Worm (Caenorhabditis elegans) whole organism, mixed stage, embryonic: ENCODE results near the gene K02D10.3.

Source experiments
- M03D4.4 ChIP-seq: sonication (generic microtip); optimal IDR thresholded peaks from 2 replicates; lab custom pipeline; 2017; ENCODE audit warnings: mild to moderate bottlenecking, missing genetic modification characterization, missing compliant biosample characterization
- bed-3 ChIP-seq: fragments of 200-800 bp; sonication (Bioruptor generic); optimal IDR thresholded peaks from 3 replicates; lab custom pipeline; 2018; ENCODE audit warnings: mild to moderate bottlenecking, missing genetic modification characterization, moderate library complexity, missing compliant biosample characterization
- blmp-1 ChIP-seq: fragments of 150-350 bp; optimal IDR thresholded peaks from 2 replicates; lab custom pipeline; 2014; ENCODE audit warnings: missing biosample characterization, missing genetic modification characterization
- ceh-39 ChIP-seq: fragments of 150-350 bp; optimal IDR thresholded peaks from 2 replicates; lab custom pipeline; 2014; ENCODE audit warnings: missing biosample characterization, missing genetic modification characterization
- ceh-43 ChIP-seq: fragments of 200-800 bp; sonication (Bioruptor generic); optimal IDR thresholded peaks from 2 replicates; lab custom pipeline; 2018; ENCODE audit warnings: mild to moderate bottlenecking, missing genetic modification characterization, moderate library complexity, missing compliant biosample characterization
- ces-1 ChIP-seq: fragments of 150-350 bp; optimal IDR thresholded peaks from 2 replicates; lab custom pipeline; 2014; ENCODE audit warnings: missing biosample characterization, missing genetic modification reagents, missing genetic modification characterization
- cnd-1 ChIP-seq: fragments of 200-800 bp; sonication (Bioruptor generic); optimal IDR thresholded peaks from 2 replicates; lab custom pipeline; 2018; ENCODE audit warnings: mild to moderate bottlenecking, missing genetic modification characterization, missing compliant biosample characterization
- drap-1 ChIP-seq: fragments of 200-800 bp; sonication (Bioruptor generic); optimal IDR thresholded peaks from 3 replicates; lab custom pipeline; 2018; ENCODE audit warnings: mild to moderate bottlenecking, missing genetic modification characterization, missing compliant biosample characterization
- elt-1 ChIP-seq: sonication (generic microtip); optimal IDR thresholded peaks from 2 replicates; lab custom pipeline; 2017; ENCODE audit warnings: missing genetic modification characterization, mild to moderate bottlenecking, missing compliant biosample characterization, antibody characterized with exemption, moderate library complexity, borderline replicate concordance; ENCODE audit not compliant: insufficient read depth
- elt-3 ChIP-seq: fragments of 150-350 bp; optimal IDR thresholded peaks from 2 replicates; lab custom pipeline; 2014; ENCODE audit warnings: missing biosample characterization, missing genetic modification characterization
- flh-1 ChIP-seq: fragments of 200-800 bp; sonication (Bioruptor generic); optimal IDR thresholded peaks from 2 replicates; lab custom pipeline; 2018; ENCODE audit warnings: mild to moderate bottlenecking, missing genetic modification characterization, moderate library complexity, missing compliant biosample characterization
- ham-2 ChIP-seq: fragments of 200-800 bp; sonication (Bioruptor generic); optimal IDR thresholded peaks from 2 replicates; lab custom pipeline; 2018; ENCODE audit warnings: mild to moderate bottlenecking, missing genetic modification characterization, missing compliant biosample characterization
- hlh-1 ChIP-seq: fragments of 150-350 bp; optimal IDR thresholded peaks from 2 replicates; lab custom pipeline; 2014; ENCODE audit warnings: missing biosample characterization, missing genetic modification reagents, missing genetic modification characterization
- lsy-2 ChIP-seq: fragments of 150-350 bp; optimal IDR thresholded peaks from 2 replicates; lab custom pipeline; 2014; ENCODE audit warnings: missing biosample characterization, missing genetic modification characterization
- mab-5 ChIP-seq: fragments of 150-350 bp; optimal IDR thresholded peaks from 2 replicates; lab custom pipeline; 2014; ENCODE audit warnings: missing biosample characterization, missing genetic modification characterization
- mep-1 ChIP-seq: fragments of 150-350 bp; optimal IDR thresholded peaks from 2 replicates; lab custom pipeline; 2017; ENCODE audit warnings: missing biosample characterization, missing genetic modification reagents, missing genetic modification characterization, inconsistent platforms
- mls-2 ChIP-seq: sonication (generic microtip); optimal IDR thresholded peaks from 2 replicates; lab custom pipeline; 2016; ENCODE audit warnings: mild to moderate bottlenecking, missing genetic modification characterization, moderate library complexity, missing compliant biosample characterization
- nhr-12 ChIP-seq: fragments of 150-350 bp; optimal IDR thresholded peaks from 2 replicates; lab custom pipeline; 2014; ENCODE audit warnings: missing biosample characterization, missing genetic modification characterization
- nhr-2 ChIP-seq: fragments of 150-350 bp; optimal IDR thresholded peaks from 2 replicates; lab custom pipeline; 2014; ENCODE audit warnings: missing biosample characterization, missing genetic modification characterization
- nhr-237 ChIP-seq: fragments of 150-350 bp; optimal IDR thresholded peaks from 2 replicates; lab custom pipeline; 2014; ENCODE audit warnings: missing biosample characterization, missing genetic modification characterization
- nhr-28 ChIP-seq: fragments of 150-350 bp; optimal IDR thresholded peaks from 2 replicates; lab custom pipeline; 2014; ENCODE audit warnings: missing biosample characterization, missing genetic modification characterization
- nhr-76 ChIP-seq: sonication (generic microtip); optimal IDR thresholded peaks from 2 replicates; lab custom pipeline; 2017; ENCODE audit warnings: missing biosample characterization, missing genetic modification characterization
- sem-2 ChIP-seq: fragments of 200-800 bp; sonication (Bioruptor generic); optimal IDR thresholded peaks from 2 replicates; lab custom pipeline; 2018; ENCODE audit warnings: mild to moderate bottlenecking, missing genetic modification characterization, missing compliant biosample characterization
- snpc-4 ChIP-seq: fragments of 150-350 bp; optimal IDR thresholded peaks from 2 replicates; lab custom pipeline; 2014; ENCODE audit warnings: missing biosample characterization, missing genetic modification characterization
- sptf-1 ChIP-seq: sonication (generic microtip); optimal IDR thresholded peaks from 2 replicates; lab custom pipeline; 2017; ENCODE audit warnings: mild to moderate bottlenecking, missing genetic modification characterization, moderate library complexity, missing compliant biosample characterization
- tbx-8 ChIP-seq: fragments of 200-800 bp; sonication (Bioruptor generic); optimal IDR thresholded peaks from 2 replicates; lab custom pipeline; 2018; ENCODE audit warnings: mild to moderate bottlenecking, missing genetic modification characterization, moderate library complexity, missing compliant biosample characterization
- unc-120 ChIP-seq: sonication (generic microtip); optimal IDR thresholded peaks from 2 replicates; lab custom pipeline; 2017; ENCODE audit warnings: missing genetic modification characterization, missing compliant biosample characterization; ENCODE audit not compliant: poor library complexity, severe bottlenecking
- unc-39 ChIP-seq: fragments of 150-350 bp; optimal IDR thresholded peaks from 2 replicates; lab custom pipeline; 2014; ENCODE audit warnings: missing biosample characterization, missing genetic modification characterization
- ztf-11 ChIP-seq: fragments of 150-350 bp; optimal IDR thresholded peaks from 2 replicates; lab custom pipeline; 2014; ENCODE audit warnings: missing biosample characterization, missing genetic modification characterization

Gene K02D10.3

DNA sequence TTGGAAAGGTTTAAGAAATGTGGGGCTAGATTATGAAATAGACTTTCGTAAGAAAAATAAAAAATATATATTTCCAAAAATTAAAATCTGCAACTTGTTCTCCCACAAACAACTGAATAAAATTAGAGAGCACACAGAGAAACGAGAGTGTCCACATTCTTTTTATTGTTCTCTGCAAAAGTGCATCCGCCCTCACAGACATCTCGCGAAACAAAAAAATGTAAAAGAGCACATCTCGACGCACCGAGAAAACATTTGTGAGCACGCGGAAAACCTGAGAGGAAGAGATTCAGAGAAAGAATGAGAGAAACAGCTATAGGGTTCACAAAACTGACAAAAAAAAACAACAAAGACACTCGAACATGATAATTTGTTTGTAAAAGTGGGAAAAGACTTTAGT, 10.3 kb upstream of the K02D10.3 start:
- peak; percentile 19 for TF ChIP-seq hlh-1 (tag; lab: Kevin White, UChicago)
- TF ChIP-seq ceh-39 (tag; lab: Kevin White, UChicago), result no peak

DNA sequence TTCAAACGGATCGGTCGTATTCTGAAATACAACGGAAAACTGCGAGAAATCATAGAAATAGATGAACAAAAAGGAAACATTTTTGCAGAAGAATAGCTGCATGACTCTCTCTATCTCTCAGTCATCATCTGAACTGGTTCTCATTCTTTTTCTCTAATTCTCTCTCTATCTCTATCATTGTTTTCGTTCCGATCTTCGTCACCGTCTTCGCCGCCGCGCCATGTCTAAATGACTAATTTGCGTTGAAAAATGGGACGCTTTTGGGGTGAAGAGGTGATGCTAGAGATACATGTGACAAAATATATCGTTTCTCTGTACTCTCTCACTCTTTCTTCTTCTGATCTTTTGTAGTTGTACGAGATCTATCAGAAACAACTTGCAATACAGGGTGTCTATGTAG, 8.7 kb upstream of the K02D10.3 start:
- TF ChIP-seq nhr-76 (tag; lab: Kevin White, UChicago) (no peak), ham-2 (GFP tag; lab: Kevin White, UChicago) (no peak), nhr-28 (no peak), ceh-39 (tag; lab: Kevin White, UChicago) (no peak), sem-2 (GFP tag; lab: Kevin White, UChicago) (no peak), ztf-11 (tag; lab: Kevin White, UChicago) (no peak)

DNA sequence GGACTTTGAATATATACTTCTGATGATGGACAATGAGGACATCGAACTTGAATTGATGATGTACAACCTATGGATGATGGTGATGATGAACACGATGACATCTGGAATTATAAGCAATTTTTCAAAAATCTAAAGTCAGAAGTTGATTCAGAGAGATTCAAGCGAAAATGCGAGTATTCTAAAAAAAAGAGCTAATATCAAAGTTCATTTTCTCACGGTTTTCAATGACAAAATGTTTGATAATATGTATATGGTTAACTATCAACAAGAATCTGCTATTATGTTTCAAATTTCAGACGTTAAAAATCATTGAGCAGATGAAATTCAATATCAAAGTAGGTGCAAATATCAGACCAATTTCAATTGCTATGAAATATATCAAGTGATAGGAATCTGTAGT, 8.2 kb upstream of the K02D10.3 start, which contains the start of gene K02D10.4:
K02D10.4 (minus strand) TSS at position 101 of the 400 bp plus-strand sequence.
- TF ChIP-seq mls-2 (tag; lab: Kevin White, UChicago) (no peak), nhr-12 (tag; lab: Kevin White, UChicago) (no peak), bed-3 (GFP tag; lab: Kevin White, UChicago) (no peak), cnd-1 (tag; lab: Kevin White, UChicago) (no peak), ceh-39 (tag; lab: Kevin White, UChicago) (no peak), unc-120 (tag; lab: Kevin White, UChicago) (no peak), flh-1 (no peak), lsy-2 (tag; lab: Kevin White, UChicago) (no peak), ceh-43 (no peak), M03D4.4 (tag; lab: Kevin White, UChicago) (no peak), mab-5 (no peak), unc-39 (tag; lab: Kevin White, UChicago) (no peak), mep-1 (no peak), tbx-8 (no peak)
- TF ChIP-seq, all 35 proteins: peak for 0

DNA sequence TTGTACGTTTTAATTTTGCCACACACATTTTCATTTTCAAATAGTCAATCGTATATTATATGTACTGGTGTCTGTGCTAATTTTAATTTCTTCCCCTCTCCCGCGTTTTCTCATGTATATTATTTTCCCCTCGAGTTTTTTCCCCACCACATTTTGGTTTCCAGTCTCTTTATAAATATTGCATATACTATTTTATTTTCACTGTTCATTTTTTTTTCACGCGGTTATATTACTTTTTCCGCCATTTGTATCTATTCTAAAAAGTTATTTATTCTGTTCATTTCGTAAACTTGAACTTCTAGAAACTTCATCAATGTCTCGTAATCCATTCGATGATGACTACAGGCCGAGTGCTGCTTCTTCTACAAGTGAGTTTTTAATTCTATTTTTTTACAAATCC, 4.2 kb upstream of the K02D10.3 start, which contains the start of gene snap-29:
snap-29 (plus strand) TSS at position 301 of the 400 bp plus-strand sequence.
- TF ChIP-seq unc-120 (tag; lab: Kevin White, UChicago) (no peak), mls-2 (tag; lab: Kevin White, UChicago) (no peak)

ce11 chrIII:8773375-8773774, 1.6 kb upstream of the K02D10.3 start:
- TF ChIP-seq mab-5 (no peak), snpc-4 (tag; lab: Kevin White, UChicago) (no peak), unc-120 (tag; lab: Kevin White, UChicago) (no peak), sem-2 (GFP tag; lab: Kevin White, UChicago) (no peak), tbx-8 (no peak), cnd-1 (tag; lab: Kevin White, UChicago) (no peak), sptf-1 (tag; lab: Kevin White, UChicago) (no peak), ces-1 (GFP tag; lab: Kevin White, UChicago) (no peak), drap-1 (GFP tag; lab: Kevin White, UChicago) (no peak), nhr-12 (tag; lab: Kevin White, UChicago) (no peak), ceh-39 (tag; lab: Kevin White, UChicago) (no peak), lsy-2 (tag; lab: Kevin White, UChicago) (no peak)

- TF ChIP-seq unc-39 (tag; lab: Kevin White, UChicago) (no peak), mep-1 (no peak), blmp-1 (tag; lab: Kevin White, UChicago) (peak; percentile 21), ceh-43 (no peak)
Observed at ce11 chrIII:8772428-8773027, 777 bp upstream of the K02D10.3 start.

DNA sequence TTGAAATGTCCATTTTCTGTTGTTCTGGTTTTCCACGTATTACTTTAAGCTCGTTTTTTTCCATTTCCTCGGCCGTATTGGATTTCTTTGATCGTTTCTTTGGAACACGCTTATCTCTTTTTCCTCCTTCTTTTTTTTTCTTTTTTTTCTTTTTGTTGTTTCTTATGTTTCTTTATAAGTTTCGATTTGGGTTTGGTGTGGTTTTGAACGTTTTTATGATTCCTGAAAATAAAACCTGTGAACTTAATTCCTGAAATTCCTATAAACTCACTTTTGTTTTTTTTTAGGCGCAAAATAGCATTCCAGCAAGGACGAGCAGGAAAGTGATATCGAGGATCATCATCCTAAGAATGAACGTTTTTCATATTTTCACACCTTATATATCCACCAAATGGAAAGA, 589 bp downstream of the K02D10.3 start, which contains the start of gene K02D10.2:
K02D10.2 (minus strand) TSS at position 101 of the 400 bp plus-strand sequence.
- no peak for TF ChIP-seq bed-3 (GFP tag; lab: Kevin White, UChicago)
- no peak for TF ChIP-seq flh-1
- no peak for TF ChIP-seq nhr-237 (tag; lab: Kevin White, UChicago)
- TF ChIP-seq sem-2 (GFP tag; lab: Kevin White, UChicago), result no peak
- TF ChIP-seq ces-1 (GFP tag; lab: Kevin White, UChicago), result no peak
- no peak for TF ChIP-seq nhr-28
- no peak for TF ChIP-seq sptf-1 (tag; lab: Kevin White, UChicago)
- no peak for TF ChIP-seq mab-5
- TF ChIP-seq mep-1, result no peak
- no peak for TF ChIP-seq nhr-2
- no peak for TF ChIP-seq blmp-1 (tag; lab: Kevin White, UChicago)
- TF ChIP-seq unc-120 (tag; lab: Kevin White, UChicago), result no peak
- no peak for TF ChIP-seq elt-1 (tag; lab: Kevin White, UChicago)
- no peak for TF ChIP-seq drap-1 (GFP tag; lab: Kevin White, UChicago)
- no peak for TF ChIP-seq elt-3 (tag; lab: Kevin White, UChicago)
- TF ChIP-seq, all 35 proteins: peak for 0
